Worm (Caenorhabditis elegans): ENCODE measurements around the gene sri-20.

DNA sequence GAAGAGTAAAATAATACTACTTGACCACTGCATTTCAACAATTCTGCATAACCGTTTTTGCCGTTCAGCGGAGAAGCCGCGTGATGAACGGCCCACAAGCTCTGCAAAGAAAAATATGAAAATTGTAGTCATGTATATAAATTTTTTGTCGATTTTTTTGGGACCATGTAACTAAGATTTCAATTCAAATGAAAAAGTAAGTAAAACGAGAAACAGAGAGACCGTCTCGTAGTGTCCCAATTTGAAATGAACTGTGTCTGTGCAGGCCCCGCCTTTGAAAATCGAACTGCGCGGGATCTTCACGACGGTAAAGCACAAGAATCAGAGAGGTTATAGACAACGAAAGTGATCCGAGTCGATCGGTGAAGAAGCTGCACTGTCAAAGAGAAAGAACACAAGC lies 36.3 kb upstream of the sri-20 start, which contains the start of gene crm-1:
- TF ChIP-seq lag-1 (GFP tag; IDR thresholded peaks at IDR 0.05), result no peak
- no peak for TF ChIP-seq nhr-90 (tag; optimal IDR thresholded peaks at IDR 0.05)
- TF ChIP-seq gei-17 (GFP tag; optimal IDR thresholded peaks at IDR 0.05), result no peak
- TF ChIP-seq lin-54 (GFP tag; optimal IDR thresholded peaks at IDR 0.05), result no peak
- no peak for TF ChIP-seq lin-35 (GFP tag; optimal IDR thresholded peaks at IDR 0.05)
- no peak for TF ChIP-seq snpc-4 (GFP tag; optimal IDR thresholded peaks at IDR 0.05)
- no peak for TF ChIP-seq snpc-4 (tag; optimal IDR thresholded peaks at IDR 0.05)
- no peak for TF ChIP-seq tlf-1 (GFP tag; optimal IDR thresholded peaks at IDR 0.05)
- no peak for TF ChIP-seq pha-4 (tag; optimal IDR thresholded peaks at IDR 0.05)
- TF ChIP-seq madf-10 (tag; optimal IDR thresholded peaks at IDR 0.05), result no peak
